Fruit fly (Drosophila melanogaster) whole organism, pupa: ENCODE measurements around the gene CG14840.

Experiments used
- CG12605 ChIP-seq: fragments of 200-800 bp; sonication (Bioruptor generic); IDR thresholded peaks from 2 replicates; pipeline ENCODE4 v1.3.6; 2022; ENCODE audit warnings: missing biosample characterization, missing genetic modification characterization
- CG14655 ChIP-seq: fragments of 200-800 bp; sonication (Bioruptor generic); optimal IDR thresholded peaks from 3 replicates; lab custom pipeline; 2017; ENCODE audit warnings: mild to moderate bottlenecking, missing biosample characterization, missing genetic modification reagents, missing genetic modification characterization
- CG32121 ChIP-seq: fragments of 200-800 bp; sonication (Bioruptor generic); IDR thresholded peaks from 2 replicates; pipeline ENCODE4 v1.3.6; 2022; ENCODE audit warnings: missing biosample characterization, missing genetic modification characterization
- CG4496 ChIP-seq: fragments of 200-800 bp; sonication (Bioruptor generic); IDR thresholded peaks from 3 replicates; pipeline ENCODE4 v1.3.6; 2022; ENCODE audit warnings: missing biosample characterization, missing genetic modification characterization
- CG8159 ChIP-seq: fragments of 200-800 bp; sonication (Bioruptor generic); optimal IDR thresholded peaks from 3 replicates; lab custom pipeline; 2018; ENCODE audit warnings: missing biosample characterization, mild to moderate bottlenecking, missing genetic modification characterization, moderate library complexity
- CG8301 ChIP-seq: fragments of 200-800 bp; sonication (Bioruptor generic); optimal IDR thresholded peaks from 2 replicates; lab custom pipeline; 2018; ENCODE audit warnings: missing biosample characterization, mild to moderate bottlenecking, missing genetic modification characterization
- EcR ChIP-seq: fragments of 200-800 bp; sonication (Bioruptor generic); optimal IDR thresholded peaks from 3 replicates; lab custom pipeline; 2019; ENCODE audit warnings: missing biosample characterization, missing genetic modification characterization, mild to moderate bottlenecking, moderate library complexity, missing genetic modification reagents
- Pif1B ChIP-seq: fragments of 200-800 bp; sonication (Bioruptor generic); optimal IDR thresholded peaks from 3 replicates; lab custom pipeline; 2016; ENCODE audit warnings: missing biosample characterization, missing genetic modification characterization

DNA sequence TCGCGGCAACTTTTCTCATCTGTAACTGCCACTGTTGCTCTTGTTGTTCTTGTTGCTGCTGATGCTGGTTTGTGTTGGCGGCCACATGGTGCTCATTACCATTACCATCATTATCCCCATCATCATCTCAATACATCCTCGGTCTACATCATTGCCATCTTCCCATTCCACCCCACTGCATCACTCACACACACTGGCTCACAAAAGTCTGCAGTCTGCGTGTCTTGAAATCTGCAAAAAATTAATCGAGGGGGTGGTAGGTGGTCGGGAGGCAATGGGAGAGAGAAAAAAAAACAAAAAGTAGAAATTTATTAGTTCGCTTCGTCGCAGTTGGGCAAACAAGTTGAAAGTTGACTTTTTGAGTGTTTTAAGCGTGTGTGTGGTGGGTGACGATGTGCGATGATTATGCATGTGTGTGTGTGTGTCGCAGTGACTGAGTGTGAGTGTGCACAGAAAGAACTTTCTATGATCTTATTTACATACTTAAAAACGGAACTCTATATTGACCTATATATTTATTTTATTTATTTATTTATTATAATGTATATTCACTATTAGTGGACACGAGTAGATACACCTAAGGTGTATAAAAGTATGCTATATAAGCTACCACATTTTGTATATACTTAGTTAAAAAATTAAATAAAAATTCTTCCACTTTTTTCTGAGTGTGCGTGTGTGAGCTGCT lies 18.4 kb upstream of the CG14840 start:
- TF ChIP-seq CG14655 (GFP tag; lab: Kevin White, UChicago) (peak; percentile 70), CG12605 (GFP tag; lab: Robert Waterston, UW) (no peak), CG8159 (peak; percentile 20), CG32121 (GFP tag; lab: Robert Waterston, UW) (peak; percentile 54), Pif1B (GFP tag; lab: Kevin White, UChicago) (no peak), CG8301 (tag; lab: Kevin White, UChicago) (peak; percentile 41), CG4496 (peak; percentile 46; the same call in 1 of the 3 replicates), EcR (GFP tag; lab: Kevin White, UChicago) (no peak)
